Fruit fly (Drosophila melanogaster) whole organism, embryonic: ENCODE measurements around the gene Atg14.
A peak's percentile ranks its signal among the peaks of the same experiment; 100 is the strongest.

ENCODE experiments used
- Awh ChIP-seq: fragments of 200-800 bp; sonication (Bioruptor generic); IDR thresholded peaks from 2 replicates; pipeline ENCODE4, ENCODE4 v1.3.6; 2022; ENCODE audit warnings: missing biosample characterization, missing genetic modification characterization
- C15 ChIP-seq: fragments of 200-800 bp; sonication (Bioruptor generic); IDR thresholded peaks from 3 replicates; pipeline ENCODE4 v1.3.6; 2022; ENCODE audit warnings: missing biosample characterization, missing genetic modification characterization
- CG11247 ChIP-seq: fragments of 200-800 bp; sonication (Bioruptor generic); IDR thresholded peaks from 2 replicates; pipeline ENCODE4 v1.3.6; 2022; ENCODE audit warnings: missing biosample characterization, missing genetic modification characterization
- CG11398 ChIP-seq: fragments of 200-800 bp; sonication (Bioruptor generic); optimal IDR thresholded peaks from 2 replicates; lab custom pipeline; 2016; ENCODE audit warnings: missing biosample characterization, missing genetic modification characterization
- CG12219 ChIP-seq: fragments of 200-800 bp; sonication (Bioruptor generic); optimal IDR thresholded peaks from 3 replicates; lab custom pipeline; 2018; ENCODE audit warnings: missing biosample characterization, mild to moderate bottlenecking, missing genetic modification characterization
- CG14014 ChIP-seq: fragments of 200-800 bp; sonication (Bioruptor generic); IDR thresholded peaks from 2 replicates; pipeline ENCODE4 v1.3.6; 2022; ENCODE audit warnings: missing biosample characterization, missing genetic modification characterization
- CG15269 ChIP-seq: fragments of 200-800 bp; sonication (Bioruptor generic); optimal IDR thresholded peaks from 2 replicates; lab custom pipeline; 2018; ENCODE audit warnings: missing biosample characterization, mild to moderate bottlenecking, missing genetic modification characterization, moderate library complexity
- CG17385 ChIP-seq: fragments of 200-800 bp; sonication (Bioruptor generic); optimal IDR thresholded peaks from 3 replicates; lab custom pipeline; 2018; ENCODE audit warnings: missing biosample characterization, mild to moderate bottlenecking, missing genetic modification characterization
- CG2120 ChIP-seq: fragments of 200-800 bp; sonication (Bioruptor generic); optimal IDR thresholded peaks from 3 replicates; lab custom pipeline; 2016; ENCODE audit warnings: missing biosample characterization, missing genetic modification characterization
- CG30403 ChIP-seq: fragments of 200-800 bp; sonication (Bioruptor generic); optimal IDR thresholded peaks from 3 replicates; lab custom pipeline; 2016; ENCODE audit warnings: missing biosample characterization, missing genetic modification characterization
- CG32532 ChIP-seq: fragments of 200-800 bp; sonication (Bioruptor generic); IDR thresholded peaks from 2 replicates; pipeline ENCODE4 v1.3.6; 2022; ENCODE audit warnings: missing biosample characterization, missing genetic modification characterization
- CG33213 ChIP-seq: fragments of 200-800 bp; sonication (Bioruptor generic); optimal IDR thresholded peaks from 3 replicates; lab custom pipeline; 2016; ENCODE audit warnings: missing biosample characterization, missing genetic modification characterization
- CG34376 ChIP-seq: fragments of 200-800 bp; sonication (Bioruptor generic); optimal IDR thresholded peaks from 2 replicates; lab custom pipeline; 2018; ENCODE audit warnings: missing biosample characterization, mild to moderate bottlenecking, missing genetic modification characterization
- CG6813 ChIP-seq: fragments of 200-800 bp; sonication (Bioruptor generic); optimal IDR thresholded peaks from 2 replicates; lab custom pipeline; 2017; ENCODE audit warnings: missing biosample characterization, missing genetic modification characterization, mild to moderate bottlenecking, moderate library complexity, missing genetic modification reagents
- CG7745 ChIP-seq: fragments of 200-800 bp; sonication (Bioruptor generic); optimal IDR thresholded peaks from 2 replicates; lab custom pipeline; 2018; ENCODE audit warnings: missing biosample characterization, mild to moderate bottlenecking, missing genetic modification characterization, moderate library complexity
- CG8281 ChIP-seq: fragments of 200-800 bp; sonication (Bioruptor generic); optimal IDR thresholded peaks from 2 replicates; lab custom pipeline; 2018; ENCODE audit warnings: missing biosample characterization, mild to moderate bottlenecking, missing genetic modification characterization, moderate library complexity
- CG8290 ChIP-seq, 3 experiments: fragments of 200-800 bp; sonication (Bioruptor generic); optimal IDR thresholded peaks; 2 replicates each; lab custom pipeline; 2016 to 2019; ENCODE audit warnings: missing biosample characterization in 3 of 3, missing genetic modification characterization in 3 of 3, mild to moderate bottlenecking in 2 of 3, moderate library complexity in 1 of 3
- CG8924 ChIP-seq: fragments of 200-800 bp; optimal IDR thresholded peaks from 3 replicates; lab custom pipeline; 2019; ENCODE audit warnings: missing biosample characterization, mild to moderate bottlenecking, missing genetic modification characterization, moderate library complexity
- CrebB ChIP-seq: fragments of 200-800 bp; sonication (Bioruptor generic); optimal IDR thresholded peaks from 3 replicates; lab custom pipeline; 2018; ENCODE audit warnings: missing biosample characterization, mild to moderate bottlenecking, missing genetic modification characterization
- E2f1 ChIP-seq: fragments of 200-800 bp; sonication (Bioruptor generic); IDR thresholded peaks from 2 replicates; pipeline ENCODE4 v1.3.6; 2022; ENCODE audit warnings: missing biosample characterization, missing genetic modification characterization
- H2.0 ChIP-seq: fragments of 200-800 bp; sonication (Bioruptor generic); IDR thresholded peaks from 2 replicates; pipeline ENCODE4 v1.3.6; 2022; ENCODE audit warnings: missing biosample characterization, missing genetic modification characterization
- Hey ChIP-seq: fragments of 200-800 bp; sonication (Bioruptor generic); optimal IDR thresholded peaks from 3 replicates; lab custom pipeline; 2018; ENCODE audit warnings: missing biosample characterization, mild to moderate bottlenecking, missing genetic modification characterization
- Hr39 ChIP-seq: fragments of >200 bp; optimal IDR thresholded peaks from 2 replicates; lab custom pipeline; 2017
- Kr ChIP-seq: fragments of 200-800 bp; sonication (Bioruptor generic); optimal IDR thresholded peaks from 2 replicates; lab custom pipeline; 2017; ENCODE audit warnings: missing biosample characterization, mild to moderate bottlenecking, missing genetic modification characterization
- Med ChIP-seq: fragments of 200-800 bp; sonication (Bioruptor generic); peaks from one replicate; lab custom pipeline; 2016; ENCODE audit warnings: missing biosample characterization, missing genetic modification characterization, mild to moderate bottlenecking, inconsistent platforms, moderate library complexity
- Neu2 ChIP-seq: fragments of 200-800 bp; sonication (Bioruptor generic); optimal IDR thresholded peaks from 3 replicates; lab custom pipeline; 2016; ENCODE audit warnings: missing biosample characterization, missing genetic modification characterization, borderline replicate concordance
- ab ChIP-seq: fragments of 200-800 bp; sonication (Bioruptor generic); optimal IDR thresholded peaks from 2 replicates; lab custom pipeline; 2016; ENCODE audit warnings: missing biosample characterization, missing genetic modification characterization
- ato ChIP-seq: fragments of 200-800 bp; sonication (Bioruptor generic); IDR thresholded peaks from 2 replicates; pipeline ENCODE4 v1.3.6; 2022; ENCODE audit warnings: missing biosample characterization, missing genetic modification characterization; ENCODE audit not compliant: partially characterized antibody
- bab2 ChIP-seq: fragments of 200-800 bp; sonication (Bioruptor generic); optimal IDR thresholded peaks from 2 replicates; lab custom pipeline; 2016; ENCODE audit warnings: missing biosample characterization, missing genetic modification characterization
- bowl ChIP-seq: fragments of 200-800 bp; sonication (Bioruptor generic); IDR thresholded peaks from 2 replicates; pipeline ENCODE4 v1.3.6; 2022; ENCODE audit warnings: missing biosample characterization, missing genetic modification characterization
- crp ChIP-seq, 2 experiments: fragments of 200-800 bp; sonication (Bioruptor generic); optimal IDR thresholded peaks; 2 replicates in 1 of 2; 3 replicates in 1 of 2; lab custom pipeline; 2017; ENCODE audit warnings: missing biosample characterization in 2 of 2, missing genetic modification characterization in 2 of 2, mild to moderate bottlenecking in 1 of 2, moderate library complexity in 1 of 2
- dan ChIP-seq: fragments of 200-800 bp; sonication (Bioruptor generic); IDR thresholded peaks from 2 replicates; pipeline ENCODE4 v1.3.6; 2022; ENCODE audit warnings: missing biosample characterization, missing genetic modification characterization
- dimm ChIP-seq: fragments of 200-800 bp; sonication (Bioruptor generic); IDR thresholded peaks from 2 replicates; pipeline ENCODE4 v1.3.6; 2022; ENCODE audit warnings: missing biosample characterization, missing genetic modification characterization
- dm ChIP-seq: fragments of 200-800 bp; sonication (Bioruptor generic); optimal IDR thresholded peaks from 3 replicates; lab custom pipeline; 2016; ENCODE audit warnings: missing biosample characterization, missing genetic modification characterization
- exex ChIP-seq: fragments of 200-800 bp; sonication (Bioruptor generic); optimal IDR thresholded peaks from 4 replicates; lab custom pipeline; 2018; ENCODE audit warnings: missing biosample characterization, mild to moderate bottlenecking, missing genetic modification characterization, moderate library complexity
- gro ChIP-seq: fragments of 200-800 bp; sonication (Bioruptor generic); optimal IDR thresholded peaks from 2 replicates; lab custom pipeline; 2016; ENCODE audit warnings: missing biosample characterization, missing genetic modification characterization
- insv ChIP-seq, 2 experiments: fragments of 200-800 bp; sonication (Bioruptor generic); optimal IDR thresholded peaks; 3 replicates each; lab custom pipeline; 2016 to 2018; ENCODE audit warnings: missing biosample characterization in 2 of 2, missing genetic modification characterization in 2 of 2
- nerfin-2 ChIP-seq: fragments of 200-800 bp; sonication (Bioruptor generic); IDR thresholded peaks from 2 replicates; pipeline ENCODE4 v1.3.6; 2022; ENCODE audit warnings: missing biosample characterization, missing genetic modification characterization; ENCODE audit not compliant: partially characterized antibody
- nom ChIP-seq: fragments of 200-800 bp; sonication (Bioruptor generic); optimal IDR thresholded peaks from 2 replicates; lab custom pipeline; 2017; ENCODE audit warnings: missing biosample characterization, missing genetic modification characterization, mild to moderate bottlenecking, moderate library complexity, missing genetic modification reagents
- oc ChIP-seq: fragments of 200-800 bp; sonication (Bioruptor generic); optimal IDR thresholded peaks from 2 replicates; lab custom pipeline; 2018; ENCODE audit warnings: missing biosample characterization, mild to moderate bottlenecking, missing genetic modification characterization, moderate library complexity
- pan ChIP-seq, 4 experiments: fragments of >200 bp in 3 of 4; fragments of 200-800 bp in 1 of 4; sonication (Bioruptor generic) in 1 of 4; optimal IDR thresholded peaks in 3 of 4; IDR thresholded peaks in 1 of 4; 2 replicates each; pipeline versions ENCODE4 v1.3.6 to Lab custom; 2017 to 2022; ENCODE audit warnings: missing biosample characterization in 2 of 4, missing genetic modification characterization in 2 of 4, mixed read lengths in 1 of 4
- sens ChIP-seq: fragments of 200-800 bp; sonication (Bioruptor generic); peaks from one replicate; lab custom pipeline; 2016; ENCODE audit warnings: missing biosample characterization, missing genetic modification characterization
- slou ChIP-seq: fragments of 200-800 bp; sonication (Bioruptor generic); optimal IDR thresholded peaks from 3 replicates; lab custom pipeline; 2016; ENCODE audit warnings: missing biosample characterization, missing genetic modification characterization
- tap ChIP-seq: fragments of 200-800 bp; optimal IDR thresholded peaks from 3 replicates; lab custom pipeline; 2019; ENCODE audit warnings: missing biosample characterization, mild to moderate bottlenecking, missing genetic modification characterization, moderate library complexity
- vnd ChIP-seq: fragments of 200-800 bp; sonication (Bioruptor generic); IDR thresholded peaks from 3 replicates; pipeline ENCODE4 v1.3.6; 2022; ENCODE audit warnings: missing biosample characterization, missing genetic modification characterization; ENCODE audit not compliant: partially characterized antibody

Atg14 gene

DNA sequence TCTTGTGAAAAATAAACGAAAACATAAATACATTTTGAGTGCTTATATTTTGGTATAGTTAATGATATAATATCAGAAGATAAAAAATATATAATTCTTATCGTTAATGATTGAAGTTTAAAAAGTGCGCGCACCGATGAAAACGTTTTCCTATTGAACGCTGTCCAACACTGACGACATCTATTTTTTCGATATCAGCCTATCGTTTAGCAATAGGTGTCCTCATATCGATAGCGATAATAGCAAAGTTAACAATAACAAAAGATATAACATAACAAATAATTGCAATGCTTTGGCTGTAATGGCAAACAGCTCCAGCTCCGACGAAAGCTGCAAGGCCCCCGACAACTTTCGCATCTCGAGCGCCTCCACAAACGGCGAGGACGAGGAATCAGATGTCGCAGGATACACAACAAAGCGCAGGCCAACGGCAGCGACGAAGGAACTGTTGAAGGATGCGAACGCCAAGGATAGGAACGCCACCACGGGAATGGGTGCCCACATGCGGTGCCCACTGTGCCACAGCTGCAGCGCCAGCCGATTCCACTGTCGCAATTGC lies at the start of gene Atg14 (continued):
- TF ChIP-seq bowl (GFP tag; lab: Robert Waterston, UW) (no peak), Hr39 (no peak), CG11398 (GFP tag; lab: Kevin White, UChicago) (no peak), CG7745 (tag; lab: Kevin White, UChicago) (no peak), gro (GFP tag; lab: Kevin White, UChicago) (no peak), Med (GFP tag; lab: Kevin White, UChicago) (peak; percentile 87), CG17385 (GFP tag; lab: Kevin White, UChicago) (no peak), dm (GFP tag; lab: Kevin White, UChicago) (no peak), nom (GFP tag; lab: Kevin White, UChicago) (no peak), CG11247 (GFP tag; lab: Robert Waterston, UW) (no peak), bab2 (GFP tag; lab: Kevin White, UChicago) (no peak), CrebB (tag; lab: Kevin White, UChicago) (no peak), ab (GFP tag; lab: Kevin White, UChicago) (no peak), crp (GFP tag; optimal IDR thresholded peaks at IDR 0.05; lab: Kevin White, UChicago) (no peak), Hey (tag; lab: Kevin White, UChicago) (no peak), CG32532 (GFP tag; lab: Robert Waterston, UW) (no peak), CG30403 (GFP tag; lab: Kevin White, UChicago) (no peak), CG8290 (GFP tag; optimal IDR thresholded peaks at IDR 0.05; lab: Kevin White, UChicago) (no peak), CG8290 (tag; optimal IDR thresholded peaks at IDR 0.05; lab: Kevin White, UChicago) (peak in 1 of 2 experiments; percentile 54), dan (GFP tag; lab: Robert Waterston, UW) (no peak), C15 (GFP tag; lab: Robert Waterston, UW) (no peak), CG2120 (peak; percentile 59), CG33213 (no peak), slou (GFP tag; lab: Kevin White, UChicago) (no peak), CG12219 (GFP tag; lab: Kevin White, UChicago) (no peak), nerfin-2 (GFP tag; lab: Robert Waterston, UW) (peak; percentile 98)

DNA sequence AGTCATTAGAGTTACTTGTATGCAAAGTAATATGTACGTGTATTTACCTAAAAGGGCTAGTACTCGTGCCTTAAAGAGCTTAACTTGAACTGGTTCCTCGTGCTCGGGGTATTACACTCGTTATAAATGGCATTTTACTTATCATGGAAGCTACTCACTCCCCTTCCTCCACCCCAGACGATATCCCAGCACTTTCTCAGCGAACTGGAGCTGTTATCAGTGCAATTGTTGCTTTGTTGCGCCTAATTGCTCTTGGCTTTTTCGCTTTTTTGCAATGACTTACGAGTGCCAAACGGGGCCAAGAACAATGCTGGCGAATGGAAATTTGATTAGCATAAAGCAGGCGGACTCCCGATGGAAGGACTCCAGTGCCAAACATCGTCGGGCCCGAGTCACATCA lies 49.1 kb upstream of the Atg14 start:
- TF ChIP-seq vnd (GFP tag; lab: Robert Waterston, UW): no peak
- TF ChIP-seq sens: peak; percentile 39
- TF ChIP-seq oc (tag; lab: Kevin White, UChicago): no peak
- TF ChIP-seq CG15269: no peak
- TF ChIP-seq dimm (GFP tag; lab: Robert Waterston, UW): no peak

DNA sequence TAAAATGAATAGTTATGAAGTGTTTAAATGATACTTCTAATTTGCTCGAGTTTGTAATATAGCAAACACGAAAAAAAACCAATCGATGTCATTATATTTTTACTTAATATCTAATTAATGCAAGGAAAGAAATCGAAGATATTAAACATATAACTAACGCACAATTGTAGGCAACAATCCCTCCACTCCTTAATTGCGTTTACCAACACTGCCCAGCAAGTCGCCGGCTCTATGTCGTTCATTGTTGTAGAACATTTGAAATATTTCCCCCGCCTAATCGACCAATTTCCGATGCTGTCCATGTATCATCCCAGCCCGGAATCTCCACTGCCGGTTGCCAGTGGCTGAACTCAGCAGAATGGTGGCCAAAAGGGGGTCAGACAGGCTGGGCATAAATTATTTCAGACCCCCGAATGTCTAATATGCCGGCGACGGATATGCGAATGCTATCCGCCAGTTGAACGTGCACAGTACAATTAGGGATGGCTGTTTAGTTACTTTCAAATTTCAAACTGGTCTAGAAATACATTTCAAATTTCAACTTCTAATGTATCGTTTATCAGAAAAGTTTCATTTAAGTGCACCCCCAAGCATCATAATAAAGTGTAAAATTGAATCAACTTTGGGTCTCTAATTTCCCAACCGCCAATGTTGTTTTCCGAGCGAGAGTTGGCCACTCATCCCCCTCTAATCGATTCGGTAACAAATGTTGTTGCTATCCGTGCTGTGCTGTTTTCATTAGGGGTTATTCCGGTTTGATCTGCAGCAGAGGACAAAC lies 47.6 kb upstream of the Atg14 start:
- TF ChIP-seq insv (GFP tag; optimal IDR thresholded peaks at IDR 0.05; lab: Kevin White, UChicago) (no peak), CG8281 (peak; percentile 17), Kr (GFP tag; lab: Kevin White, UChicago) (no peak), pan (optimal IDR thresholded peaks at IDR 0.05; lab: Kevin White, UChicago) (no peak), pan (GFP tag; optimal IDR thresholded peaks at IDR 0.05 in 1 of 2, IDR thresholded peaks at IDR 0.05 in 1 of 2) (peak in 1 of 2 experiments; percentile 68), CG6813 (GFP tag; lab: Kevin White, UChicago) (peak; percentile 38), exex (tag; lab: Kevin White, UChicago) (peak; percentile 14), Awh (0 out of 2 replicates have a peak, but pooled peaks have one; percentile 31), tap (tag; lab: Kevin White, UChicago) (peak; percentile 48), H2.0 (GFP tag; lab: Robert Waterston, UW) (peak; percentile 50; the same call in 1 of the 2 replicates), ato (no peak), dm (GFP tag; lab: Kevin White, UChicago) (no peak), Neu2 (GFP tag; lab: Kevin White, UChicago) (no peak), E2f1 (GFP tag; lab: Robert Waterston, UW) (0 out of 2 replicates have a peak, but pooled peaks have one; percentile 17), CG8924 (tag; lab: Kevin White, UChicago) (peak; percentile 28), CG14014 (peak; percentile 40; the same call in 1 of the 2 replicates), CG34376 (peak; percentile 23), Hey (tag; lab: Kevin White, UChicago) (no peak)
